Fruit fly (Drosophila melanogaster) whole organism, prepupa: ENCODE results near the gene temp.

Source experiments
- CG11902 ChIP-seq: fragments of 200-800 bp; sonication (Bioruptor generic); optimal IDR thresholded peaks from 3 replicates; lab custom pipeline; 2016; ENCODE audit warnings: missing biosample characterization, missing genetic modification characterization
- CG6854 ChIP-seq: fragments of 200-800 bp; sonication (Bioruptor generic); optimal IDR thresholded peaks from 2 replicates; lab custom pipeline; 2017; ENCODE audit warnings: missing biosample characterization, mild to moderate bottlenecking, missing genetic modification characterization
- eg ChIP-seq: fragments of 200-800 bp; sonication (Bioruptor generic); IDR thresholded peaks from 3 replicates; pipeline ENCODE4 v1.3.6; 2022; ENCODE audit warnings: missing biosample characterization, missing genetic modification characterization
- net ChIP-seq: fragments of 200-800 bp; sonication (Bioruptor generic); optimal IDR thresholded peaks from 3 replicates; lab custom pipeline; 2016; ENCODE audit warnings: missing biosample characterization, missing genetic modification characterization
- spab ChIP-seq: fragments of 200-800 bp; sonication (Bioruptor generic); optimal IDR thresholded peaks from 2 replicates; lab custom pipeline; 2017; ENCODE audit warnings: missing biosample characterization, mild to moderate bottlenecking, missing genetic modification characterization, missing genetic modification reagents
- vri ChIP-seq: fragments of 200-800 bp; sonication (Bioruptor generic); optimal IDR thresholded peaks from 3 replicates; lab custom pipeline; 2016; ENCODE audit warnings: missing biosample characterization, mild to moderate bottlenecking, missing genetic modification characterization

DNA sequence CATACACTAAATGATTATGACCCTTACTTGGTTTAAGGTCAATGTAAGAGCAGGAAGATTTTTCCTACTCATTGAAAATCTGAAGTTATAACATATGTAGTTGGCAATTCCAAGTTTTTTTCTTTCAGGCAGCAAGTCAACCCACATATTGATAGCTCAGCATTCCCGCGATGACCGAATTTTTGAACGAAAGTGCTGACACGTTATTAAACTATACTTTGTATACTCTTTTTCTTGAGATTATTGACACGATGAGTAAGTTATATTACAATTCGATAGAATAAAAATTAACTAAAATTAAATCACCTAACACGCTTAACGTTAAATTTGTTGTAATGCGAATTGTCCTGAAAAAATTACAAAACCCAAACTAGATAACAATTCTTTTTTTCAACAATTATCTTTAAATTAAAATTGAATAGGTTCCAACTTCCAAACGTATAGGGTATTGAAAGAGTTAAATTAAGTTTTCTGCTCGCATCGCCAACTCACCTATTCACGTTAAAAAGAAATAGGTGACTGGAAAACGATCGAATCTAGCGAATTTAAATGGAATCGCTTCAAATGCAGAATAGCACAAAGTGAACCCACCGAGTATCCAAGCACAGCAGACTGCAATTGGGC is 13.0 kb upstream of the temp start, which contains the start of gene Vml:
- TF ChIP-seq net (GFP tag; lab: Kevin White, UChicago) (no peak), vri (GFP tag; lab: Kevin White, UChicago) (no peak), eg (GFP tag; lab: Robert Waterston, UW) (no peak), spab (GFP tag; lab: Kevin White, UChicago) (no peak), CG11902 (GFP tag; lab: Kevin White, UChicago) (no peak), CG6854 (GFP tag; lab: Kevin White, UChicago) (no peak)
